Worm (Caenorhabditis elegans) whole organism, L4 larva: Measurements from ENCODE around the gene D1054.1.

Experiments
- R02D3.7 ChIP-seq: fragments of 150-350 bp; sonication (generic microtip); optimal IDR thresholded peaks from 3 replicates; lab custom pipeline; 2014; ENCODE audit warnings: missing biosample characterization, missing genetic modification characterization
- Y48G9A.11 ChIP-seq: fragments of 200-800 bp; sonication (Bioruptor generic); IDR thresholded peaks from 2 replicates; pipeline ENCODE4 v1.3.6; 2022; ENCODE audit warnings: missing genetic modification reagents, missing genetic modification characterization, missing compliant biosample characterization
- dmd-6 ChIP-seq: fragments of 200-800 bp; sonication (Bioruptor generic); IDR thresholded peaks from 2 replicates; pipeline ENCODE4 v1.3.6; 2022; ENCODE audit warnings: missing genetic modification reagents, missing genetic modification characterization, missing compliant biosample characterization
- hlh-30 ChIP-seq: sonication (generic microtip); optimal IDR thresholded peaks from 2 replicates; lab custom pipeline; 2017; ENCODE audit warnings: antibody characterized with exemption, mild to moderate bottlenecking, missing genetic modification characterization, missing compliant biosample characterization; ENCODE audit not compliant: insufficient read depth
- lin-15B ChIP-seq: fragments of 150-350 bp; sonication (generic microtip); optimal IDR thresholded peaks from 3 replicates; lab custom pipeline; 2014; ENCODE audit warnings: missing biosample characterization, missing genetic modification characterization
- nhr-11 ChIP-seq: fragments of 150-350 bp; optimal IDR thresholded peaks from 2 replicates; lab custom pipeline; 2014; ENCODE audit warnings: missing biosample characterization, missing genetic modification characterization
- nhr-77 ChIP-seq: fragments of 150-350 bp; optimal IDR thresholded peaks from 2 replicates; lab custom pipeline; 2014; ENCODE audit warnings: missing biosample characterization, missing genetic modification characterization
- pha-4 ChIP-seq, 2 experiments: fragments of 150-350 bp in 1 of 2; fragments of 200-800 bp in 1 of 2; sonication (Bioruptor generic) in 1 of 2; IDR thresholded peaks in 1 of 2; optimal IDR thresholded peaks in 1 of 2; 2 replicates each; pipeline versions ENCODE4 v1.3.6 to Lab custom; 2014 to 2022; ENCODE audit warnings: missing genetic modification characterization in 2 of 2, missing genetic modification reagents in 2 of 2, missing biosample characterization in 1 of 2, missing compliant biosample characterization in 1 of 2
- zfp-2 ChIP-seq: sonication (generic microtip); optimal IDR thresholded peaks from 2 replicates; lab custom pipeline; 2016; ENCODE audit warnings: mild to moderate bottlenecking, missing genetic modification characterization, missing compliant biosample characterization

DNA sequence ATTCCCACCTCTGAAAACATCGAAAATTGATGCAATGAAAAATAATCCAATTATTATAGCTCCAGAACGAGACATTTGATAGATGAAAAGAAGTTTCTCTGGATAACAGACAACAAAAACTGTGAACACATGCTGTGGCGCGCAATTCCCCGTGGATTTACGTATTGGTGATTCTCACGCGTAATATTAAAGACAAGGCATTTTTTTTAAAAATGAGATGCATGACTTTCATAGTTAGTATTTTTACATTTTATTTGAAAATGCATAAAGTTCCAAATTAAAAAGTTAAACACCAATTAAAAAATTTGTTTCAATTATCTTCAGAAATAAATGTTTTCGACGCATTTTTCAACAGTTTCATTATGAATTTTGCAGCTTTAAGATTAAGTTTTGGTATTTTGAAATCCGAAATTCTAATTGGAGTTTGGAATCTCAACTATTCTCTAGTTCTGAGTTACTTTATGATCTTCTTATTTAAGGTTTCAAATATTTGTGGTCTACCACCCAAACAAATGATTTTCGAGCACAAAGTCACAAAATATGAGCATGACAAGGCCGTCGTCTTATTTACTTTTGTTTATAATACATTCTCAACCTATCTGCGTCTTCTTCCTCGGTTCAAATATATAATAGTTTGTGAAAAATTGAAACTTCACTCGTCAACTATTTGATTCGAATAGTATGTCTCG is 22.6 kb downstream of the D1054.1 start, which contains the start of the genes selt-1.2 and F28H7.2:
- TF ChIP-seq pha-4 (GFP tag; IDR thresholded peaks at IDR 0.05; lab: Robert Waterston, UW) = no peak
- TF ChIP-seq pha-4 (tag; optimal IDR thresholded peaks at IDR 0.05; lab: Kevin White, UChicago) = no peak
- TF ChIP-seq R02D3.7 (tag; lab: Kevin White, UChicago) = no peak
- TF ChIP-seq nhr-77 (tag; lab: Kevin White, UChicago) = no peak
- TF ChIP-seq hlh-30 (tag; lab: Kevin White, UChicago) = no peak
- no peak for TF ChIP-seq zfp-2 (tag; lab: Kevin White, UChicago)
- TF ChIP-seq nhr-11 (tag; lab: Kevin White, UChicago) = no peak
- TF ChIP-seq Y48G9A.11 (GFP tag; lab: Robert Waterston, UW) = no peak
- no peak for TF ChIP-seq dmd-6 (GFP tag; lab: Robert Waterston, UW)
- no peak for TF ChIP-seq lin-15B (tag; lab: Kevin White, UChicago)
